Fruit fly (Drosophila melanogaster) whole organism, embryonic: ENCODE data around the gene CG1943.
A peak's percentile ranks its signal among the peaks of the same experiment; 100 is the strongest.

ENCODE experiments used
- Ada2b ChIP-seq: fragments of 200-800 bp; sonication (Bioruptor generic); IDR thresholded peaks from 2 replicates; pipeline ENCODE4 v1.3.6; 2022; ENCODE audit warnings: missing biosample characterization, missing genetic modification characterization
- Aef1 ChIP-seq: fragments of 200-800 bp; sonication (Bioruptor generic); IDR thresholded peaks from 3 replicates; pipeline ENCODE4 v1.3.6; 2022; ENCODE audit warnings: missing biosample characterization, missing genetic modification characterization
- CG10147 ChIP-seq: fragments of 200-800 bp; sonication (Bioruptor generic); optimal IDR thresholded peaks from 2 replicates; lab custom pipeline; 2019; ENCODE audit warnings: missing biosample characterization, mild to moderate bottlenecking, missing genetic modification characterization, moderate library complexity
- CG12219 ChIP-seq: fragments of 200-800 bp; sonication (Bioruptor generic); optimal IDR thresholded peaks from 3 replicates; lab custom pipeline; 2018; ENCODE audit warnings: missing biosample characterization, mild to moderate bottlenecking, missing genetic modification characterization
- CG13296 ChIP-seq: fragments of 200-800 bp; sonication (Bioruptor generic); optimal IDR thresholded peaks from 3 replicates; lab custom pipeline; 2018; ENCODE audit warnings: missing biosample characterization, mild to moderate bottlenecking, missing genetic modification characterization
- CG13424 ChIP-seq: fragments of 200-800 bp; sonication (Bioruptor generic); optimal IDR thresholded peaks from 2 replicates; lab custom pipeline; 2019; ENCODE audit warnings: missing biosample characterization, mild to moderate bottlenecking, missing genetic modification characterization, moderate library complexity
- CG13775 ChIP-seq: fragments of 200-800 bp; sonication (Bioruptor generic); optimal IDR thresholded peaks from 3 replicates; lab custom pipeline; 2017; ENCODE audit warnings: missing biosample characterization, mild to moderate bottlenecking, missing genetic modification characterization
- CG13894 ChIP-seq: fragments of 200-800 bp; sonication (Bioruptor generic); optimal IDR thresholded peaks from 3 replicates; lab custom pipeline; 2018; ENCODE audit warnings: missing biosample characterization, mild to moderate bottlenecking, missing genetic modification characterization, moderate library complexity
- CG1529 ChIP-seq: fragments of 200-800 bp; sonication (Bioruptor generic); optimal IDR thresholded peaks from 3 replicates; lab custom pipeline; 2018; ENCODE audit warnings: missing biosample characterization, missing genetic modification characterization
- CG17568 ChIP-seq: fragments of 200-800 bp; sonication (Bioruptor generic); optimal IDR thresholded peaks from 2 replicates; lab custom pipeline; 2018; ENCODE audit warnings: missing biosample characterization, mild to moderate bottlenecking, missing genetic modification characterization, moderate library complexity
- CG2116 ChIP-seq: fragments of 200-800 bp; sonication (Bioruptor generic); optimal IDR thresholded peaks from 3 replicates; lab custom pipeline; 2018; ENCODE audit warnings: missing biosample characterization, mild to moderate bottlenecking, missing genetic modification characterization
- CG2889 ChIP-seq: fragments of 200-800 bp; sonication (Bioruptor generic); IDR thresholded peaks from 3 replicates; pipeline ENCODE4 v1.3.6; 2022; ENCODE audit warnings: missing biosample characterization, missing genetic modification characterization
- CG3065 ChIP-seq: fragments of 200-800 bp; sonication (Bioruptor generic); optimal IDR thresholded peaks from 2 replicates; lab custom pipeline; 2016; ENCODE audit warnings: missing biosample characterization, missing genetic modification characterization
- CG3838 ChIP-seq: fragments of 200-800 bp; sonication (Bioruptor generic); optimal IDR thresholded peaks from 3 replicates; lab custom pipeline; 2016; ENCODE audit warnings: missing biosample characterization, missing genetic modification characterization
- CG6254 ChIP-seq: fragments of 200-800 bp; sonication (Bioruptor generic); optimal IDR thresholded peaks from 3 replicates; lab custom pipeline; 2017; ENCODE audit warnings: mild to moderate bottlenecking, missing biosample characterization, missing genetic modification reagents, missing genetic modification characterization
- CG6654 ChIP-seq: fragments of 200-800 bp; sonication (Bioruptor generic); optimal IDR thresholded peaks from 2 replicates; lab custom pipeline; 2017; ENCODE audit warnings: missing biosample characterization, mild to moderate bottlenecking, missing genetic modification characterization
- CG6683 ChIP-seq: fragments of 200-800 bp; sonication (Bioruptor generic); optimal IDR thresholded peaks from 2 replicates; lab custom pipeline; 2017; ENCODE audit warnings: missing biosample characterization, mild to moderate bottlenecking, missing genetic modification characterization, missing genetic modification reagents
- CG7963 ChIP-seq: fragments of 200-800 bp; sonication (Bioruptor generic); IDR thresholded peaks from 3 replicates; pipeline ENCODE4 v1.3.6; 2022; ENCODE audit warnings: missing biosample characterization, missing genetic modification characterization; ENCODE audit not compliant: partially characterized antibody
- CG9876 ChIP-seq: fragments of 200-800 bp; sonication (Bioruptor generic); optimal IDR thresholded peaks from 2 replicates; lab custom pipeline; 2016; ENCODE audit warnings: missing biosample characterization, missing genetic modification characterization
- Chrac-16 ChIP-seq: fragments of 200-800 bp; sonication (Bioruptor generic); optimal IDR thresholded peaks from 3 replicates; lab custom pipeline; 2016; ENCODE audit warnings: missing biosample characterization, missing genetic modification characterization
- CkIIα-i1 ChIP-seq: fragments of 200-800 bp; sonication (Bioruptor generic); IDR thresholded peaks from 2 replicates; pipeline ENCODE4 v1.3.6; 2022; ENCODE audit warnings: missing biosample characterization, missing genetic modification characterization
- Dad ChIP-seq: fragments of 200-800 bp; sonication (Bioruptor generic); optimal IDR thresholded peaks from 3 replicates; lab custom pipeline; 2016; ENCODE audit warnings: missing biosample characterization, missing genetic modification characterization
- HLH54F ChIP-seq: fragments of 200-800 bp; sonication (Bioruptor generic); optimal IDR thresholded peaks from 3 replicates; lab custom pipeline; 2016; ENCODE audit warnings: missing biosample characterization, missing genetic modification characterization
- MTF-1 ChIP-seq: fragments of 200-800 bp; sonication (Bioruptor generic); optimal IDR thresholded peaks from 2 replicates; lab custom pipeline; 2018; ENCODE audit warnings: missing biosample characterization, mild to moderate bottlenecking, missing genetic modification characterization, borderline replicate concordance
- Nf-YC ChIP-seq: fragments of 200-800 bp; optimal IDR thresholded peaks from 3 replicates; lab custom pipeline; 2019; ENCODE audit warnings: missing biosample characterization, mild to moderate bottlenecking, missing genetic modification characterization, moderate library complexity
- Sry-β ChIP-seq: fragments of 200-800 bp; sonication (Bioruptor generic); optimal IDR thresholded peaks from 2 replicates; lab custom pipeline; 2018; ENCODE audit warnings: missing biosample characterization, mild to moderate bottlenecking, missing genetic modification characterization, moderate library complexity
- Taf1 ChIP-seq: fragments of 200-800 bp; sonication (Bioruptor generic); IDR thresholded peaks from 2 replicates; pipeline ENCODE4 v1.3.6; 2022; ENCODE audit warnings: missing biosample characterization, missing genetic modification characterization
- Trl ChIP-seq, 3 experiments: fragments of >200 bp in 2 of 3; fragments of 200-800 bp in 1 of 3; sonication (Bioruptor generic) in 1 of 3; optimal IDR thresholded peaks; 2 replicates in 1 of 3; 3 replicates in 2 of 3; lab custom pipeline; 2016 to 2017; ENCODE audit warnings: missing biosample characterization in 1 of 3, missing genetic modification characterization in 1 of 3
- al ChIP-seq: fragments of 200-800 bp; sonication (Bioruptor generic); IDR thresholded peaks from 2 replicates; pipeline ENCODE4 v1.3.6; 2022; ENCODE audit warnings: missing biosample characterization, missing genetic modification characterization
- aop ChIP-seq: fragments of 200-800 bp; sonication (Bioruptor generic); IDR thresholded peaks from 2 replicates; pipeline ENCODE4 v1.3.6; 2022; ENCODE audit warnings: missing biosample characterization, missing genetic modification characterization
- bigmax ChIP-seq: fragments of 200-800 bp; sonication (Bioruptor generic); optimal IDR thresholded peaks from 2 replicates; lab custom pipeline; 2018; ENCODE audit warnings: missing biosample characterization, mild to moderate bottlenecking, missing genetic modification characterization
- chm ChIP-seq: fragments of 200-800 bp; sonication (Bioruptor generic); IDR thresholded peaks from 2 replicates; pipeline ENCODE4 v1.3.6; 2022; ENCODE audit warnings: missing biosample characterization, missing genetic modification characterization
- ci ChIP-seq: fragments of 200-800 bp; sonication (Bioruptor generic); IDR thresholded peaks from 3 replicates; pipeline ENCODE4 v1.3.6; 2022; ENCODE audit warnings: missing biosample characterization, missing genetic modification characterization
- corto ChIP-seq: fragments of 200-800 bp; sonication (Bioruptor generic); optimal IDR thresholded peaks from 2 replicates; lab custom pipeline; 2016; ENCODE audit warnings: missing biosample characterization, mild to moderate bottlenecking, missing genetic modification characterization, moderate library complexity
- croc ChIP-seq: fragments of 200-800 bp; sonication (Bioruptor generic); conservative IDR thresholded peaks from 3 replicates; pipeline ENCODE4 v1.3.6; 2022; ENCODE audit warnings: missing biosample characterization, missing genetic modification characterization
- cwo ChIP-seq: fragments of 200-800 bp; sonication (Bioruptor generic); optimal IDR thresholded peaks from 3 replicates; lab custom pipeline; 2017; ENCODE audit warnings: missing biosample characterization, missing genetic modification characterization, mild to moderate bottlenecking, moderate library complexity, missing genetic modification reagents
- dimm ChIP-seq: fragments of 200-800 bp; sonication (Bioruptor generic); IDR thresholded peaks from 2 replicates; pipeline ENCODE4 v1.3.6; 2022; ENCODE audit warnings: missing biosample characterization, missing genetic modification characterization
- dm ChIP-seq: fragments of 200-800 bp; sonication (Bioruptor generic); optimal IDR thresholded peaks from 3 replicates; lab custom pipeline; 2016; ENCODE audit warnings: missing biosample characterization, missing genetic modification characterization
- en ChIP-seq: fragments of 200-800 bp; sonication (Bioruptor generic); optimal IDR thresholded peaks from 2 replicates; lab custom pipeline; 2016; ENCODE audit warnings: missing biosample characterization, missing genetic modification characterization
- fd64A ChIP-seq: fragments of 200-800 bp; sonication (Bioruptor generic); optimal IDR thresholded peaks from 3 replicates; lab custom pipeline; 2018; ENCODE audit warnings: missing biosample characterization, mild to moderate bottlenecking, missing genetic modification characterization
- nerfin-1 ChIP-seq: fragments of 200-800 bp; sonication (Bioruptor generic); optimal IDR thresholded peaks from 3 replicates; lab custom pipeline; 2019; ENCODE audit warnings: missing biosample characterization, mild to moderate bottlenecking, missing genetic modification characterization, moderate library complexity
- pfk ChIP-seq: fragments of 200-800 bp; sonication (Bioruptor generic); optimal IDR thresholded peaks from 2 replicates; lab custom pipeline; 2018; ENCODE audit warnings: missing biosample characterization, mild to moderate bottlenecking, missing genetic modification characterization, moderate library complexity
- sens ChIP-seq: fragments of 200-800 bp; sonication (Bioruptor generic); peaks from one replicate; lab custom pipeline; 2016; ENCODE audit warnings: missing biosample characterization, missing genetic modification characterization
- slp2 ChIP-seq: fragments of 200-800 bp; sonication (Bioruptor generic); optimal IDR thresholded peaks from 2 replicates; lab custom pipeline; 2016; ENCODE audit warnings: missing biosample characterization, missing genetic modification characterization
- sna ChIP-seq: fragments of 200-800 bp; sonication (Bioruptor generic); IDR thresholded peaks from 2 replicates; pipeline ENCODE4 v1.3.6; 2022; ENCODE audit warnings: missing biosample characterization, missing genetic modification characterization; ENCODE audit not compliant: partially characterized antibody
- wek ChIP-seq: fragments of 200-800 bp; sonication (Bioruptor generic); optimal IDR thresholded peaks from 3 replicates; lab custom pipeline; 2018; ENCODE audit warnings: missing biosample characterization, mild to moderate bottlenecking, missing genetic modification characterization, moderate library complexity
- zen2 ChIP-seq: fragments of 200-800 bp; sonication (Bioruptor generic); IDR thresholded peaks from 3 replicates; pipeline ENCODE4 v1.3.6; 2022; ENCODE audit warnings: missing biosample characterization, missing genetic modification characterization; ENCODE audit not compliant: partially characterized antibody
- zfh1 ChIP-seq: fragments of 200-800 bp; sonication (Bioruptor generic); IDR thresholded peaks from 3 replicates; pipeline ENCODE4 v1.3.6; 2022; ENCODE audit warnings: missing biosample characterization, missing genetic modification characterization

The CG1943 gene

DNA sequence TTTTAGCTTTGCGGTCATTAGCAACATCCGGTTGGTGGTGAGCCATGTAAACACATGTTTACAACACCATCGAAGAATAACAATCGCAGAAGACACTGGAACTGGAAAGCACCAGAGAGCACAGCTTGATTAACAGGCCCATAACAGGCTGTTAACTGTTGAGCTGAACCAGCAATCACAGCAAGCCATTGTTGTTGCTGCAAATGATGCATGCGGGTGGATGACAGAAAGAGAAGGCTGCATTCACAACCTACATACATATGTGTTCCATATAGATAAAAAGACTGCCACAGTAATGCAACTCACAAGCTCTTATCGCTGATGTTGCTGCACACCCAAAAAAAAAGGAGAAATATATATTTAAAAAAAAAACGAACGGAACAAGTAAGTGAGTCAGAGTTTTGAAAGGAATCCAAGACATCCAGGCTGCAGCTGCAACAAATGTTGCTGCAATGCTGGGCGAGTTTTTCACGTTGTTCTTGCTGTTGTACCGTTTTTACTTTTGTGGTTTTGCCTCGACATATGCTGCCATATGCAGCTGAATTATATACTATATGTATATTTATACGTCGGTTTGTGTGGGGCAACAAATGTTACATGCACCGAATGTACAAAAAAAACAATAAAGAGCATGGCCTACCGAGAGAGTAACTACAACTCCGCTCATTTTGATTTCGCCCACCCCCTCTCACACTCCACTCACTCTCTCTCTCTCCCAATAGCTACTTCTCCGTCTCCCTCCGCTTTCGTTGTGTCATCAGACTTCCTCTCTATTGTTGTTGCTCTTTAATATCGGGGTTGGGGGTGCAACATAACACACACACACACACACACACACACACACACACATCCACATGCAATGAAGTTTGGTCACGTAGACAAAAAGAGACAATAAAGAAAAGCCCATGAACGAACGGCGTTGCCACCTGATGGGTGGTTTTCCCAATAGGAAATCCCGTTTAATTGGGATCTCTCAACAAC lies 28.5 kb downstream of the CG1943 start (continued):
- TF ChIP-seq wek (GFP tag; lab: Kevin White, UChicago) = peak; percentile 5
- no peak for TF ChIP-seq slp2 (GFP tag; lab: Kevin White, UChicago)
- peak; percentile 63 for TF ChIP-seq sens (GFP tag; lab: Kevin White, UChicago)
- no peak for TF ChIP-seq en (GFP tag; lab: Kevin White, UChicago)
- TF ChIP-seq Dad = no peak
- TF ChIP-seq CG2116 (GFP tag; lab: Kevin White, UChicago) = peak; percentile 11
- TF ChIP-seq CG6654 (GFP tag; lab: Kevin White, UChicago) = no peak
- TF ChIP-seq CG12219 (GFP tag; lab: Kevin White, UChicago) = peak; percentile 60
- TF ChIP-seq CG13775 (GFP tag; lab: Kevin White, UChicago) = no peak
- no peak for TF ChIP-seq CkIIα-i1 (GFP tag; lab: Robert Waterston, UW)
- no peak for TF ChIP-seq Sry-β (GFP tag; lab: Kevin White, UChicago)
- TF ChIP-seq CG2889 (GFP tag; lab: Robert Waterston, UW) = no peak
- peak; percentile 19 for TF ChIP-seq fd64A (GFP tag; lab: Kevin White, UChicago)
- TF ChIP-seq Nf-YC (tag; lab: Kevin White, UChicago) = no peak
- TF ChIP-seq CG1529 = peak; percentile 26
- TF ChIP-seq CG6683 (GFP tag; lab: Kevin White, UChicago) = no peak
- TF ChIP-seq CG7963 (GFP tag; lab: Robert Waterston, UW) = no peak
- no peak for TF ChIP-seq CG17568
- TF ChIP-seq CG13894 (tag; lab: Kevin White, UChicago) = no peak
- TF ChIP-seq sna = no peak
- TF ChIP-seq CG3065 = no peak
- peak; percentile 4 for TF ChIP-seq corto (GFP tag; lab: Kevin White, UChicago)
- TF ChIP-seq Taf1 (GFP tag; lab: Robert Waterston, UW) = no peak
- no peak for TF ChIP-seq CG10147 (GFP tag; lab: Kevin White, UChicago)
- no peak for TF ChIP-seq dm (GFP tag; lab: Kevin White, UChicago)
- peak; percentile 88 to 100 for TF ChIP-seq Trl (optimal IDR thresholded peaks at IDR 0.05; lab: Kevin White, UChicago)
- no peak for TF ChIP-seq Trl (GFP tag; optimal IDR thresholded peaks at IDR 0.05; lab: Kevin White, UChicago)
- TF ChIP-seq croc (GFP tag; lab: Robert Waterston, UW) = no peak
- no peak for TF ChIP-seq CG13424
- no peak for TF ChIP-seq Aef1 (GFP tag; lab: Robert Waterston, UW)
- TF ChIP-seq Ada2b (GFP tag; lab: Robert Waterston, UW) = no peak
- TF ChIP-seq bigmax = no peak
- TF ChIP-seq MTF-1 = no peak
- TF ChIP-seq CG6254 (GFP tag; lab: Kevin White, UChicago) = peak; percentile 4
- TF ChIP-seq pfk (GFP tag; lab: Kevin White, UChicago) = no peak
- no peak for TF ChIP-seq Chrac-16
- TF ChIP-seq aop (GFP tag; lab: Robert Waterston, UW) = no peak
- no peak for TF ChIP-seq CG9876 (GFP tag; lab: Kevin White, UChicago)
- TF ChIP-seq zfh1 (GFP tag; lab: Robert Waterston, UW) = peak; percentile 36; the same call in 1 of the 3 replicates
- TF ChIP-seq zen2 (GFP tag; lab: Robert Waterston, UW) = peak; percentile 48; the same call in 1 of the 3 replicates
- 0 out of 3 replicates have a peak, but pooled peaks have one; percentile 55 for TF ChIP-seq ci (GFP tag; lab: Robert Waterston, UW)
- no peak for TF ChIP-seq al (GFP tag; lab: Robert Waterston, UW)
- no peak for TF ChIP-seq CG13296 (GFP tag; lab: Kevin White, UChicago)
- no peak for TF ChIP-seq dimm (GFP tag; lab: Robert Waterston, UW)
- TF ChIP-seq nerfin-1 (tag; lab: Kevin White, UChicago) = peak; percentile 7
- TF ChIP-seq CG3838 (GFP tag; lab: Kevin White, UChicago) = peak; percentile 1
- TF ChIP-seq cwo (GFP tag; lab: Kevin White, UChicago) = no peak
- peak; percentile 8; the same call in 1 of the 2 replicates for TF ChIP-seq chm (GFP tag; lab: Robert Waterston, UW)
- TF ChIP-seq HLH54F (GFP tag; lab: Kevin White, UChicago) = no peak
